Worm (Caenorhabditis elegans) whole organism, L1 larva: Measurements from ENCODE around the gene B0416.2.

ENCODE experiments used
- C34B4.2 ChIP-seq: sonication (generic microtip); optimal IDR thresholded peaks from 2 replicates; lab custom pipeline; 2017; ENCODE audit warnings: mild to moderate bottlenecking, missing genetic modification characterization, missing compliant biosample characterization
- ama-1 ChIP-seq: fragments of 150-350 bp; optimal IDR thresholded peaks from 2 replicates; lab custom pipeline; 2014
- efl-3 ChIP-seq: fragments of 200-800 bp; sonication (Bioruptor generic); optimal IDR thresholded peaks from 2 replicates; lab custom pipeline; 2018; ENCODE audit warnings: mild to moderate bottlenecking, missing genetic modification characterization, missing compliant biosample characterization
- egl-27 ChIP-seq, 2 experiments: fragments of 150-350 bp in 1 of 2; sonication (generic microtip); optimal IDR thresholded peaks; 3 replicates each; lab custom pipeline; 2017 to 2018; ENCODE audit warnings: missing biosample characterization in 2 of 2, missing genetic modification characterization in 2 of 2, missing genetic modification reagents in 2 of 2
- fkh-10 ChIP-seq: sonication (generic microtip); optimal IDR thresholded peaks from 2 replicates; lab custom pipeline; 2017; ENCODE audit warnings: missing biosample characterization, missing genetic modification reagents, missing genetic modification characterization
- fos-1 ChIP-seq: fragments of 150-350 bp; optimal IDR thresholded peaks from 2 replicates; lab custom pipeline; 2014; ENCODE audit warnings: missing biosample characterization, missing genetic modification characterization
- hlh-17 ChIP-seq: fragments of 200-800 bp; sonication (Bioruptor generic); optimal IDR thresholded peaks from 2 replicates; lab custom pipeline; 2018; ENCODE audit warnings: missing genetic modification characterization, mild to moderate bottlenecking, missing compliant biosample characterization, moderate library complexity, borderline replicate concordance
- irx-1 ChIP-seq: sonication (generic microtip); optimal IDR thresholded peaks from 2 replicates; lab custom pipeline; 2016; ENCODE audit warnings: missing genetic modification characterization, missing compliant biosample characterization
- lin-35 ChIP-seq, 2 experiments: fragments of 150-350 bp; optimal IDR thresholded peaks; 2 replicates each; lab custom pipeline; 2014; ENCODE audit warnings: missing biosample characterization in 2 of 2, missing genetic modification characterization in 2 of 2, missing genetic modification reagents in 2 of 2
- lsy-2 ChIP-seq, 2 experiments: fragments of 150-350 bp; optimal IDR thresholded peaks; 2 replicates each; lab custom pipeline; 2014; ENCODE audit warnings: missing biosample characterization in 2 of 2, missing genetic modification characterization in 2 of 2
- pqm-1 ChIP-seq: sonication (generic microtip); optimal IDR thresholded peaks from 3 replicates; lab custom pipeline; 2017; ENCODE audit warnings: missing biosample characterization, missing genetic modification characterization
- snpc-4 ChIP-seq: fragments of 150-350 bp; optimal IDR thresholded peaks from 2 replicates; lab custom pipeline; 2014; ENCODE audit warnings: missing biosample characterization, missing genetic modification characterization
- swsn-7 ChIP-seq: sonication (generic microtip); optimal IDR thresholded peaks from 2 replicates; lab custom pipeline; 2016; ENCODE audit warnings: missing genetic modification characterization, missing compliant biosample characterization
- unc-30 ChIP-seq: sonication (generic microtip); optimal IDR thresholded peaks from 2 replicates; lab custom pipeline; 2017; ENCODE audit warnings: missing biosample characterization, missing genetic modification characterization

ce11 chrX:9338375-9338774 is 39.4 kb downstream of the B0416.2 start, which contains the start of gene apa-2:
- TF ChIP-seq unc-30 (tag; lab: Kevin White, UChicago) (no peak), pqm-1 (tag; lab: Kevin White, UChicago) (no peak), lsy-2 (tag; optimal IDR thresholded peaks at IDR 0.05; lab: Kevin White, UChicago) (no peak), fos-1 (no peak), ama-1 (no peak), irx-1 (tag; lab: Kevin White, UChicago) (no peak), fkh-10 (GFP tag; lab: Kevin White, UChicago) (no peak), C34B4.2 (tag; lab: Kevin White, UChicago) (no peak), snpc-4 (tag; lab: Kevin White, UChicago) (no peak), egl-27 (tag; optimal IDR thresholded peaks at IDR 0.05; lab: Kevin White, UChicago) (no peak), efl-3 (no peak), swsn-7 (tag; lab: Kevin White, UChicago) (no peak), hlh-17 (GFP tag; lab: Kevin White, UChicago) (no peak), lin-35 (GFP tag; optimal IDR thresholded peaks at IDR 0.05; lab: Kevin White, UChicago) (no peak)
